Worm (Caenorhabditis elegans) whole organism, L1 larva: ENCODE data around the gene F58G1.3.

Experiments used
- C04F5.9 ChIP-seq: sonication (generic microtip); optimal IDR thresholded peaks from 2 replicates; lab custom pipeline; 2016; ENCODE audit warnings: missing genetic modification characterization, missing compliant biosample characterization
- C16A3.4 ChIP-seq: fragments of 150-350 bp; optimal IDR thresholded peaks from 2 replicates; lab custom pipeline; 2014; ENCODE audit warnings: missing biosample characterization, missing genetic modification characterization
- Y116A8C.19 ChIP-seq: sonication (generic microtip); optimal IDR thresholded peaks from 2 replicates; lab custom pipeline; 2016; ENCODE audit warnings: missing compliant biosample characterization, missing genetic modification characterization, borderline replicate concordance
- aha-1 ChIP-seq: fragments of 150-350 bp; optimal IDR thresholded peaks from 2 replicates; lab custom pipeline; 2014; ENCODE audit warnings: missing biosample characterization, missing genetic modification characterization
- ama-1 ChIP-seq: fragments of 150-350 bp; optimal IDR thresholded peaks from 2 replicates; lab custom pipeline; 2014
- blmp-1 ChIP-seq: fragments of 150-350 bp; optimal IDR thresholded peaks from 2 replicates; lab custom pipeline; 2014; ENCODE audit warnings: missing biosample characterization, missing genetic modification characterization
- ceh-90 ChIP-seq: sonication (generic microtip); optimal IDR thresholded peaks from 2 replicates; lab custom pipeline; 2016; ENCODE audit warnings: missing genetic modification characterization, missing compliant biosample characterization
- dsc-1 ChIP-seq: sonication (generic microtip); optimal IDR thresholded peaks from 2 replicates; lab custom pipeline; 2016; ENCODE audit warnings: mild to moderate bottlenecking, missing genetic modification characterization, missing compliant biosample characterization
- efl-1 ChIP-seq, 4 experiments: fragments of 150-350 bp; optimal IDR thresholded peaks in 3 of 4; peaks in 1 of 4; 1 replicate in 1 of 4; 2 replicates in 3 of 4; lab custom pipeline; 2014; ENCODE audit warnings: missing biosample characterization in 2 of 4, missing genetic modification characterization in 2 of 4, missing genetic modification reagents in 2 of 4
- efl-3 ChIP-seq: fragments of 200-800 bp; sonication (Bioruptor generic); optimal IDR thresholded peaks from 2 replicates; lab custom pipeline; 2018; ENCODE audit warnings: mild to moderate bottlenecking, missing genetic modification characterization, missing compliant biosample characterization
- egl-13 ChIP-seq: sonication (generic microtip); optimal IDR thresholded peaks from 2 replicates; lab custom pipeline; 2016; ENCODE audit warnings: missing genotype, missing genetic modification reagents, missing genetic modification characterization, missing compliant biosample characterization
- egl-27 ChIP-seq, 2 experiments: fragments of 150-350 bp in 1 of 2; sonication (generic microtip); optimal IDR thresholded peaks; 3 replicates each; lab custom pipeline; 2017 to 2018; ENCODE audit warnings: missing biosample characterization in 2 of 2, missing genetic modification characterization in 2 of 2, missing genetic modification reagents in 2 of 2
- elt-3 ChIP-seq, 6 experiments: fragments of 150-350 bp in 1 of 6; sonication (generic microtip); optimal IDR thresholded peaks; 2 replicates each; lab custom pipeline; 2017 to 2018; ENCODE audit warnings: missing biosample characterization in 6 of 6, missing genetic modification characterization in 6 of 6, inconsistent platforms in 1 of 6
- ets-5 ChIP-seq: fragments of 200-800 bp; sonication (Bioruptor generic); IDR thresholded peaks from 2 replicates; pipeline ENCODE4 v1.3.6; 2022; ENCODE audit warnings: missing genetic modification characterization, missing compliant biosample characterization
- fkh-10 ChIP-seq: sonication (generic microtip); optimal IDR thresholded peaks from 2 replicates; lab custom pipeline; 2017; ENCODE audit warnings: missing biosample characterization, missing genetic modification reagents, missing genetic modification characterization
- fos-1 ChIP-seq: fragments of 150-350 bp; optimal IDR thresholded peaks from 2 replicates; lab custom pipeline; 2014; ENCODE audit warnings: missing biosample characterization, missing genetic modification characterization
- hlh-4 ChIP-seq: sonication (generic microtip); optimal IDR thresholded peaks from 2 replicates; lab custom pipeline; 2016; ENCODE audit warnings: mild to moderate bottlenecking, missing genetic modification characterization, missing compliant biosample characterization
- hpl-2 ChIP-seq: fragments of 150-350 bp; optimal IDR thresholded peaks from 2 replicates; lab custom pipeline; 2014; ENCODE audit warnings: missing biosample characterization, missing genetic modification reagents, missing genetic modification characterization
- lin-14 ChIP-seq: fragments of 200-800 bp; sonication (Bioruptor generic); optimal IDR thresholded peaks from 2 replicates; lab custom pipeline; 2018; ENCODE audit warnings: mild to moderate bottlenecking, missing genetic modification characterization, moderate library complexity, missing compliant biosample characterization
- lin-15B ChIP-seq: fragments of 150-350 bp; sonication (generic microtip); optimal IDR thresholded peaks from 3 replicates; lab custom pipeline; 2014; ENCODE audit warnings: missing biosample characterization, missing genetic modification characterization
- lin-39 ChIP-seq: fragments of 150-350 bp; optimal IDR thresholded peaks from 2 replicates; lab custom pipeline; 2014; ENCODE audit warnings: missing biosample characterization, missing genetic modification reagents, missing genetic modification characterization
- lsy-2 ChIP-seq, 2 experiments: fragments of 150-350 bp; optimal IDR thresholded peaks; 2 replicates each; lab custom pipeline; 2014; ENCODE audit warnings: missing biosample characterization in 2 of 2, missing genetic modification characterization in 2 of 2
- mdl-1 ChIP-seq, 2 experiments: fragments of 150-350 bp; optimal IDR thresholded peaks; 2 replicates each; lab custom pipeline; 2014 to 2017; ENCODE audit warnings: missing biosample characterization in 2 of 2, missing genetic modification characterization in 2 of 2, inconsistent platforms in 1 of 2
- mef-2 ChIP-seq: fragments of 150-350 bp; optimal IDR thresholded peaks from 2 replicates; lab custom pipeline; 2014; ENCODE audit warnings: missing biosample characterization, missing genetic modification characterization
- mep-1 ChIP-seq: fragments of 150-350 bp; optimal IDR thresholded peaks from 2 replicates; lab custom pipeline; 2014; ENCODE audit warnings: missing biosample characterization, missing genetic modification characterization
- nhr-11 ChIP-seq: fragments of 150-350 bp; optimal IDR thresholded peaks from 2 replicates; lab custom pipeline; 2014; ENCODE audit warnings: missing biosample characterization, missing genetic modification characterization
- nhr-12 ChIP-seq: sonication (generic microtip); optimal IDR thresholded peaks from 2 replicates; lab custom pipeline; 2017; ENCODE audit warnings: missing biosample characterization, missing genetic modification characterization
- nhr-19 ChIP-seq: fragments of 200-800 bp; sonication (Bioruptor generic); conservative IDR thresholded peaks from 2 replicates; pipeline ENCODE4 v1.3.6; 2022; ENCODE audit warnings: missing genetic modification characterization, missing compliant biosample characterization
- nhr-20 ChIP-seq: sonication (generic microtip); optimal IDR thresholded peaks from 2 replicates; lab custom pipeline; 2016; ENCODE audit warnings: mild to moderate bottlenecking, missing genetic modification characterization, missing compliant biosample characterization
- nhr-237 ChIP-seq: fragments of 150-350 bp; optimal IDR thresholded peaks from 2 replicates; lab custom pipeline; 2014; ENCODE audit warnings: missing biosample characterization, missing genetic modification characterization
- nhr-28 ChIP-seq: fragments of 150-350 bp; optimal IDR thresholded peaks from 2 replicates; lab custom pipeline; 2014; ENCODE audit warnings: missing biosample characterization, missing genetic modification characterization
- nhr-47 ChIP-seq: sonication (generic microtip); optimal IDR thresholded peaks from 2 replicates; lab custom pipeline; 2016; ENCODE audit warnings: mild to moderate bottlenecking, missing genetic modification characterization, moderate library complexity, missing compliant biosample characterization
- nhr-76 ChIP-seq: sonication (generic microtip); optimal IDR thresholded peaks from 2 replicates; lab custom pipeline; 2017; ENCODE audit warnings: missing biosample characterization, missing genetic modification characterization
- nhr-77 ChIP-seq: fragments of 150-350 bp; optimal IDR thresholded peaks from 2 replicates; lab custom pipeline; 2014; ENCODE audit warnings: missing biosample characterization, missing genetic modification characterization
- nhr-84 ChIP-seq: sonication (generic microtip); optimal IDR thresholded peaks from 2 replicates; lab custom pipeline; 2017; ENCODE audit warnings: missing biosample characterization, missing genetic modification characterization
- nhr-85 ChIP-seq: sonication (generic microtip); peaks from one replicate; lab custom pipeline; 2016; ENCODE audit warnings: missing genetic modification characterization, inconsistent platforms, missing compliant biosample characterization
- nhr-90 ChIP-seq: sonication (generic microtip); optimal IDR thresholded peaks from 2 replicates; lab custom pipeline; 2016; ENCODE audit warnings: mild to moderate bottlenecking, missing genetic modification characterization, missing compliant biosample characterization; ENCODE audit not compliant: poor library complexity
- pqm-1 ChIP-seq: sonication (generic microtip); optimal IDR thresholded peaks from 3 replicates; lab custom pipeline; 2017; ENCODE audit warnings: missing biosample characterization, missing genetic modification characterization
- rnt-1 ChIP-seq: sonication (generic microtip); optimal IDR thresholded peaks from 2 replicates; lab custom pipeline; 2016; ENCODE audit warnings: mild to moderate bottlenecking, missing genetic modification characterization, moderate library complexity, missing compliant biosample characterization
- skn-1 ChIP-seq: fragments of 150-350 bp; optimal IDR thresholded peaks from 2 replicates; lab custom pipeline; 2014; ENCODE audit warnings: missing biosample characterization, missing genetic modification characterization
- snpc-4 ChIP-seq: fragments of 150-350 bp; optimal IDR thresholded peaks from 2 replicates; lab custom pipeline; 2014; ENCODE audit warnings: missing biosample characterization, missing genetic modification characterization
- snu-23 ChIP-seq: sonication (generic microtip); optimal IDR thresholded peaks from 2 replicates; lab custom pipeline; 2016; ENCODE audit warnings: missing genetic modification characterization, missing compliant biosample characterization
- tlp-1 ChIP-seq: fragments of 150-350 bp; optimal IDR thresholded peaks from 2 replicates; lab custom pipeline; 2014; ENCODE audit warnings: missing biosample characterization, missing genetic modification characterization
- unc-98 ChIP-seq: fragments of 200-800 bp; sonication (Bioruptor generic); IDR thresholded peaks from 2 replicates; pipeline ENCODE4 v1.3.6; 2022; ENCODE audit warnings: missing genetic modification characterization, missing compliant biosample characterization
- vab-15 ChIP-seq: sonication (generic microtip); optimal IDR thresholded peaks from 2 replicates; lab custom pipeline; 2017; ENCODE audit warnings: missing genotype, mild to moderate bottlenecking, missing genetic modification characterization, missing compliant biosample characterization
- xbp-1 ChIP-seq: sonication (generic microtip); optimal IDR thresholded peaks from 2 replicates; lab custom pipeline; 2016; ENCODE audit warnings: missing genetic modification characterization, missing compliant biosample characterization
- zag-1 ChIP-seq: fragments of 150-350 bp; optimal IDR thresholded peaks from 2 replicates; lab custom pipeline; 2014; ENCODE audit warnings: missing biosample characterization, missing genetic modification characterization
- ztf-11 ChIP-seq, 2 experiments: sonication (generic microtip); optimal IDR thresholded peaks; 2 replicates each; lab custom pipeline; 2016 to 2017; ENCODE audit warnings: missing genetic modification characterization in 2 of 2, missing biosample characterization in 1 of 2, missing compliant biosample characterization in 1 of 2
- ztf-4 ChIP-seq: fragments of 150-350 bp; optimal IDR thresholded peaks from 2 replicates; lab custom pipeline; 2014; ENCODE audit warnings: missing biosample characterization, missing genetic modification characterization

Gene F58G1.3

ce11 chrII:12953297-12953696 lies 25.2 kb upstream of the F58G1.3 start (continued):
- TF ChIP-seq skn-1 (tag; lab: Kevin White, UChicago) (peak; percentile 57), nhr-47 (tag; lab: Kevin White, UChicago) (peak; percentile 46), C16A3.4 (tag; lab: Kevin White, UChicago) (peak; percentile 17), lsy-2 (tag; optimal IDR thresholded peaks at IDR 0.05; lab: Kevin White, UChicago) (peak; percentile 24 to 60), snu-23 (peak; percentile 46), nhr-20 (tag; lab: Kevin White, UChicago) (peak; percentile 16), mdl-1 (tag; optimal IDR thresholded peaks at IDR 0.05; lab: Kevin White, UChicago) (peak in 1 of 2 experiments; percentile 48)

DNA sequence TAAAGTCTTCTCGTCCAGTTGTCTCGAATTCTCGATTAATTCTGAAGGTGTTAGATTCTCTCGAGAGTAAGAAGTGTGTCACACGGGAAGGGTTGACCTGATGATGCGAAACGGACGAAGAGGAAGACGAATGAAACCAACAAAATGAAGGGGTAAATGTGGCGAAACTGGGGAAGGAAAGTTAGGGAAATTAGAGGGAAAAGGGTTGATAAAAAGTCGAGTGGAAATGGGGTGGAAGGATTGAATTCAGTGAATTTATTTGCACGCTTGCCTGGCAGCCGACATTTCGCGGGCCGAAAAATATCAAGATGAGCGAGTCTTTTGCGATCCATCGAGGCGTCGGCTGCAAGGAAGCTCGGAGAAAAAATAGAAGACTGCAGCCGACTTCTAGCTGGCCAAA lies 20.0 kb upstream of the F58G1.3 start, which contains the start of gene F58G1.7:
TSS of gene F58G1.7 (minus strand) at position 101 of the 400 bp plus-strand sequence.
- TF ChIP-seq blmp-1 (tag; lab: Kevin White, UChicago) (peak; percentile 50), efl-1 (optimal IDR thresholded peaks at IDR 0.05; lab: Kevin White, UChicago) (no peak), efl-1 (GFP tag; optimal IDR thresholded peaks at IDR 0.05 in 1 of 2; lab: Kevin White, UChicago) (no peak), ama-1 (lab: Kevin White, UChicago) (no peak), nhr-28 (tag; lab: Kevin White, UChicago) (no peak)

ce11 chrII:12944587-12945126 lies 16.5 kb upstream of the F58G1.3 start:
- peak; percentile 80 for TF ChIP-seq mep-1 (tag; lab: Kevin White, UChicago)
- TF ChIP-seq C16A3.4 (tag; lab: Kevin White, UChicago): peak; percentile 63
- peak; percentile 49 for TF ChIP-seq hlh-4 (tag; lab: Kevin White, UChicago)
- no peak for TF ChIP-seq tlp-1
- TF ChIP-seq ets-5 (GFP tag; lab: Robert Waterston, UW): 0 out of 2 replicates have a peak, but pooled peaks have one; percentile 5
- TF ChIP-seq nhr-19 (GFP tag; lab: Robert Waterston, UW): peak; percentile 98
- peak; percentile 64 for TF ChIP-seq ceh-90 (tag; lab: Kevin White, UChicago)
- TF ChIP-seq lin-39: peak; percentile 91
- TF ChIP-seq nhr-85 (tag; lab: Kevin White, UChicago): peak; percentile 97
- TF ChIP-seq snu-23: peak; percentile 97
- peak; percentile 95 for TF ChIP-seq lin-14 (GFP tag; lab: Kevin White, UChicago)
- TF ChIP-seq Y116A8C.19 (tag; lab: Kevin White, UChicago): peak; percentile 34
- peak; percentile 97 for TF ChIP-seq dsc-1 (tag; lab: Kevin White, UChicago)
- TF ChIP-seq nhr-20 (tag; lab: Kevin White, UChicago): peak; percentile 97
- TF ChIP-seq efl-3 (GFP tag; lab: Kevin White, UChicago): peak; percentile 87
- peak; percentile 99 for TF ChIP-seq nhr-90 (tag; lab: Kevin White, UChicago)
- TF ChIP-seq vab-15 (tag; lab: Kevin White, UChicago): no peak
- peak; percentile 91 for TF ChIP-seq hpl-2
- peak; percentile 12 to 74 for TF ChIP-seq egl-27 (tag; optimal IDR thresholded peaks at IDR 0.05; lab: Kevin White, UChicago)
- peak; percentile 95 for TF ChIP-seq rnt-1 (tag; lab: Kevin White, UChicago)
- TF ChIP-seq zag-1 (tag; lab: Kevin White, UChicago): no peak
- TF ChIP-seq unc-98 (GFP tag; lab: Robert Waterston, UW): peak; percentile 68
- TF ChIP-seq snpc-4 (tag; lab: Kevin White, UChicago): peak; percentile 100
- peak; percentile 85 for TF ChIP-seq ztf-4 (tag; lab: Kevin White, UChicago)
- peak; percentile 62 for TF ChIP-seq pqm-1
- TF ChIP-seq ztf-11 (tag; optimal IDR thresholded peaks at IDR 0.05; lab: Kevin White, UChicago): peak; percentile 55 to 95
- TF ChIP-seq elt-3 (tag; optimal IDR thresholded peaks at IDR 0.05; lab: Kevin White, UChicago): peak; percentile 31 to 82 (median 52)
- TF ChIP-seq nhr-11 (tag; lab: Kevin White, UChicago): peak; percentile 70
- peak; percentile 89 for TF ChIP-seq C04F5.9 (tag; lab: Kevin White, UChicago)
- TF ChIP-seq mef-2 (tag; lab: Kevin White, UChicago): peak; percentile 77
- TF ChIP-seq xbp-1 (tag; lab: Kevin White, UChicago): peak; percentile 94
- peak; percentile 46 for TF ChIP-seq nhr-237 (tag; lab: Kevin White, UChicago)
- TF ChIP-seq fos-1 (tag; lab: Kevin White, UChicago): peak; percentile 92
- peak; percentile 35 for TF ChIP-seq lin-15B (tag; lab: Kevin White, UChicago)
- peak; percentile 70 for TF ChIP-seq fkh-10 (GFP tag; lab: Kevin White, UChicago)
- peak; percentile 25 for TF ChIP-seq aha-1 (tag; lab: Kevin White, UChicago)
- peak; percentile 76 for TF ChIP-seq skn-1 (tag; lab: Kevin White, UChicago)
- no peak for TF ChIP-seq nhr-84
- TF ChIP-seq egl-13: peak; percentile 96
- peak; percentile 92 for TF ChIP-seq nhr-77 (tag; lab: Kevin White, UChicago)
- TF ChIP-seq nhr-12 (tag; lab: Kevin White, UChicago): no peak
- TF ChIP-seq nhr-76 (tag; lab: Kevin White, UChicago): peak; percentile 42
